Worm (Caenorhabditis elegans): ENCODE measurements around the gene fut-2.

fut-2 gene

ce11 chrV:6611504-6611903 is 35.8 kb upstream of the fut-2 start (continued):
- TF ChIP-seq snpc-3.4 (tag; optimal IDR thresholded peaks at IDR 0.05) = peak; percentile 45
- TF ChIP-seq dox-1 (GFP tag; IDR thresholded peaks at IDR 0.05) = 0 out of 2 replicates have a peak, but pooled peaks have one; percentile 12
- TF ChIP-seq madf-6 (GFP tag; IDR thresholded peaks at IDR 0.05) = peak; percentile 95
- TF ChIP-seq hmg-1.2 (GFP tag; IDR thresholded peaks at IDR 0.05) = peak; percentile 20; the same call in 1 of the 2 replicates
- peak; percentile 0 for TF ChIP-seq F49E8.2 (tag; optimal IDR thresholded peaks at IDR 0.05; ENCODE audit: insufficient read depth)
- peak; percentile 24; the same call in 1 of the 2 replicates for TF ChIP-seq D2030.7 (GFP tag; IDR thresholded peaks at IDR 0.05)
- no peak for TF ChIP-seq snpc-4 (GFP tag; optimal IDR thresholded peaks at IDR 0.05)
- TF ChIP-seq snpc-4 (tag; optimal IDR thresholded peaks at IDR 0.05) = peak in 1 of 4 experiments; percentile 1
- 0 out of 2 replicates have a peak, but pooled peaks have one; percentile 20 for TF ChIP-seq rcor-1 (GFP tag; IDR thresholded peaks at IDR 0.05)

ce11 chrV:6611058-6611457 is 35.4 kb upstream of the fut-2 start, which contains the start of gene gon-14:
Gene gon-14 (minus strand): TSS chrV:6611158.
- no peak for TF ChIP-seq sea-2 (GFP tag; IDR thresholded peaks at IDR 0.05)
- TF ChIP-seq lin-35 (GFP tag; optimal IDR thresholded peaks at IDR 0.05) = no peak
- no peak for TF ChIP-seq ekl-4 (GFP tag; IDR thresholded peaks at IDR 0.05)

ce11 chrV:6606197-6606596 is 30.5 kb upstream of the fut-2 start:
- TF ChIP-seq attf-5 (GFP tag; optimal IDR thresholded peaks at IDR 0.05) (peak; percentile 51), snpc-1.3 (tag; optimal IDR thresholded peaks at IDR 0.05; ENCODE audit: insufficient read depth) (no peak), ceh-91 (GFP tag; IDR thresholded peaks at IDR 0.05) (no peak), F39B2.1 (GFP tag; IDR thresholded peaks at IDR 0.05) (0 out of 2 replicates have a peak, but pooled peaks have one; percentile 44), madf-3 (GFP tag; IDR thresholded peaks at IDR 0.05) (0 out of 2 replicates have a peak, but pooled peaks have one; percentile 45), Y53F4B.3 (GFP tag; IDR thresholded peaks at IDR 0.05) (no peak), Y56A3A.18 (GFP tag; IDR thresholded peaks at IDR 0.05) (no peak), B0336.3 (GFP tag; IDR thresholded peaks at IDR 0.05) (no peak), tbp1 (GFP tag; optimal IDR thresholded peaks at IDR 0.05) (peak; percentile 25), madf-6 (GFP tag; IDR thresholded peaks at IDR 0.05) (peak; percentile 29; the same call in 1 of the 2 replicates), repo-1 (tag; optimal IDR thresholded peaks at IDR 0.05) (peak; percentile 3), lag-1 (GFP tag; IDR thresholded peaks at IDR 0.05) (no peak), nfya-2 (GFP tag; IDR thresholded peaks at IDR 0.05) (0 out of 2 replicates have a peak, but pooled peaks have one; percentile 36), akir-1 (GFP tag; optimal IDR thresholded peaks at IDR 0.05) (no peak), die-1 (tag; optimal IDR thresholded peaks at IDR 0.05) (no peak), xnd-1 (tag; optimal IDR thresholded peaks at IDR 0.05) (no peak), cebp-1 (GFP tag; IDR thresholded peaks at IDR 0.05) (peak; percentile 83), cebp-1 (tag; optimal IDR thresholded peaks at IDR 0.05) (peak; percentile 96), hrde-1 (tag; optimal IDR thresholded peaks at IDR 0.05; ENCODE audit: borderline replicate concordance) (peak; percentile 37), lin-35 (GFP tag; optimal IDR thresholded peaks at IDR 0.05) (peak in 1 of 3 experiments; percentile 18), nhr-80 (tag; optimal IDR thresholded peaks at IDR 0.05) (peak; percentile 36), dox-1 (GFP tag; IDR thresholded peaks at IDR 0.05) (no peak), sptf-2 (GFP tag; optimal IDR thresholded peaks at IDR 0.05) (peak; percentile 10), dpff-1 (tag; optimal IDR thresholded peaks at IDR 0.05) (peak; percentile 56), rpc-1 (optimal IDR thresholded peaks at IDR 0.05) (no peak), rpc-1 (tag; optimal IDR thresholded peaks at IDR 0.05) (no peak)
